Fruit fly (Drosophila melanogaster): ENCODE data around the gene CG9609.

CG9609 gene

dm6 chrX:16768770-16769169, 18.0 kb downstream of the CG9609 start (continued):
- TF ChIP-seq cad (GFP tag; optimal IDR thresholded peaks at IDR 0.05) (no peak), Med (GFP tag) (peak; percentile 32), CG4360 (GFP tag; IDR thresholded peaks at IDR 0.05) (no peak), PHDP (tag; optimal IDR thresholded peaks at IDR 0.05) (peak; percentile 22), pan (optimal IDR thresholded peaks at IDR 0.05) (no peak), pan (GFP tag; optimal IDR thresholded peaks at IDR 0.05 in 1 of 2, IDR thresholded peaks at IDR 0.05 in 1 of 2) (no peak), maf-S (GFP tag; optimal IDR thresholded peaks at IDR 0.05) (no peak), tx (GFP tag; optimal IDR thresholded peaks at IDR 0.05) (no peak), tio (GFP tag; optimal IDR thresholded peaks at IDR 0.05) (no peak), sug (tag; optimal IDR thresholded peaks at IDR 0.05) (no peak), CG12299 (tag; optimal IDR thresholded peaks at IDR 0.05) (no peak), CG17328 (GFP tag; IDR thresholded peaks at IDR 0.05) (no peak), CG8924 (tag; optimal IDR thresholded peaks at IDR 0.05) (peak; percentile 6), insv (GFP tag; optimal IDR thresholded peaks at IDR 0.05) (no peak), CG14050 (GFP tag; IDR thresholded peaks at IDR 0.05) (no peak), Ssrp (tag; optimal IDR thresholded peaks at IDR 0.05) (peak; percentile 18), danr (GFP tag; IDR thresholded peaks at IDR 0.05) (no peak), MESR4 (GFP tag; optimal IDR thresholded peaks at IDR 0.05) (no peak), Adf1 (GFP tag; IDR thresholded peaks at IDR 0.05) (no peak), CG31441 (GFP tag; IDR thresholded peaks at IDR 0.05) (no peak), inv (GFP tag; IDR thresholded peaks at IDR 0.05; ENCODE audit: partially characterized antibody) (no peak), CG9215 (GFP tag; IDR thresholded peaks at IDR 0.05) (no peak), crc (GFP tag; optimal IDR thresholded peaks at IDR 0.05) (no peak), Hr39 (optimal IDR thresholded peaks at IDR 0.05) (no peak), sens (GFP tag) (no peak), CG16813 (GFP tag; IDR thresholded peaks at IDR 0.05; ENCODE audit: partially characterized antibody) (no peak), CG4424 (GFP tag; optimal IDR thresholded peaks at IDR 0.05) (peak; percentile 5), NK7.1 (GFP tag; optimal IDR thresholded peaks at IDR 0.05) (no peak), Meics (GFP tag; optimal IDR thresholded peaks at IDR 0.05) (no peak), CG6654 (GFP tag; optimal IDR thresholded peaks at IDR 0.05) (no peak), CG3838 (GFP tag; optimal IDR thresholded peaks at IDR 0.05) (no peak), toy (GFP tag; IDR thresholded peaks at IDR 0.05) (no peak), CG5180 (GFP tag; optimal IDR thresholded peaks at IDR 0.05) (no peak), CG18262 (tag; optimal IDR thresholded peaks at IDR 0.05) (peak; percentile 51), Ets65A (GFP tag) (no peak), Rfx (GFP tag; IDR thresholded peaks at IDR 0.05) (no peak), Camta (GFP tag; optimal IDR thresholded peaks at IDR 0.05) (no peak)

- TF ChIP-seq pnt (GFP tag; optimal IDR thresholded peaks at IDR 0.05) (no peak), ftz-f1 (GFP tag; optimal IDR thresholded peaks at IDR 0.05) (peak; percentile 96), nerfin-2 (GFP tag; IDR thresholded peaks at IDR 0.05; ENCODE audit: partially characterized antibody) (no peak), Hmr (GFP tag; optimal IDR thresholded peaks at IDR 0.05) (no peak), CTCF (GFP tag; optimal IDR thresholded peaks at IDR 0.05) (no peak), Nf-YC (tag; optimal IDR thresholded peaks at IDR 0.05) (peak; percentile 21), CG6175 (GFP tag; IDR thresholded peaks at IDR 0.05) (peak; percentile 71; the same call in 2 of the 3 replicates), Med (GFP tag) (peak; percentile 42), slbo (GFP tag; IDR thresholded peaks at IDR 0.05) (peak; percentile 20; the same call in 1 of the 2 replicates), CG17612 (GFP tag; IDR thresholded peaks at IDR 0.05) (peak; percentile 96), cwo (GFP tag; optimal IDR thresholded peaks at IDR 0.05) (peak; percentile 26), Pdp1 (GFP tag; optimal IDR thresholded peaks at IDR 0.05) (peak in 1 of 2 experiments; percentile 16), CG8290 (GFP tag; optimal IDR thresholded peaks at IDR 0.05) (no peak), CG8290 (tag; optimal IDR thresholded peaks at IDR 0.05) (peak; percentile 50 to 69), sd (tag; optimal IDR thresholded peaks at IDR 0.05) (peak; percentile 19), sr (GFP tag; IDR thresholded peaks at IDR 0.05) (peak; percentile 99), Hr78 (GFP tag; optimal IDR thresholded peaks at IDR 0.05) (peak in 1 of 2 experiments; percentile 91), ci (GFP tag; IDR thresholded peaks at IDR 0.05) (peak; percentile 50; the same call in 1 of the 3 replicates), CG2199 (GFP tag; IDR thresholded peaks at IDR 0.05) (0 out of 3 replicates have a peak, but pooled peaks have one; percentile 19)
These were observed 19.9 kb downstream of the CG9609 start for dm6 chrX:16766868-16767431.
